Fruit fly (Drosophila melanogaster) whole organism, embryonic: ENCODE data around the gene lawc.

Experiments used
- Bgb ChIP-seq: fragments of 200-800 bp; sonication (Bioruptor generic); IDR thresholded peaks from 2 replicates; pipeline ENCODE4 v1.3.6; 2022; ENCODE audit warnings: missing biosample characterization, missing genetic modification characterization; ENCODE audit not compliant: partially characterized antibody
- CG11093 ChIP-seq: fragments of 200-800 bp; sonication (Bioruptor generic); IDR thresholded peaks from 3 replicates; pipeline ENCODE4 v1.3.6; 2022; ENCODE audit warnings: missing biosample characterization, missing genetic modification characterization
- CG11398 ChIP-seq: fragments of 200-800 bp; sonication (Bioruptor generic); optimal IDR thresholded peaks from 2 replicates; lab custom pipeline; 2016; ENCODE audit warnings: missing biosample characterization, missing genetic modification characterization
- CG12219 ChIP-seq: fragments of 200-800 bp; sonication (Bioruptor generic); optimal IDR thresholded peaks from 3 replicates; lab custom pipeline; 2018; ENCODE audit warnings: missing biosample characterization, mild to moderate bottlenecking, missing genetic modification characterization
- CG12299 ChIP-seq: fragments of 200-800 bp; sonication (Bioruptor generic); optimal IDR thresholded peaks from 2 replicates; lab custom pipeline; 2018; ENCODE audit warnings: missing biosample characterization, mild to moderate bottlenecking, missing genetic modification characterization
- CG12391 ChIP-seq: fragments of 200-800 bp; sonication (Bioruptor generic); optimal IDR thresholded peaks from 3 replicates; lab custom pipeline; 2018; ENCODE audit warnings: missing biosample characterization, mild to moderate bottlenecking, missing genetic modification characterization, moderate library complexity
- CG14860 ChIP-seq: fragments of 200-800 bp; sonication (Bioruptor generic); IDR thresholded peaks from 3 replicates; pipeline ENCODE4 v1.3.6; 2022; ENCODE audit warnings: missing biosample characterization, missing genetic modification characterization; ENCODE audit not compliant: partially characterized antibody
- CG15696 ChIP-seq: fragments of 200-800 bp; sonication (Bioruptor generic); optimal IDR thresholded peaks from 2 replicates; lab custom pipeline; 2019; ENCODE audit warnings: missing biosample characterization, mild to moderate bottlenecking, missing genetic modification characterization, moderate library complexity
- CG16813 ChIP-seq: fragments of 200-800 bp; sonication (Bioruptor generic); IDR thresholded peaks from 3 replicates; pipeline ENCODE4 v1.3.6; 2022; ENCODE audit warnings: missing biosample characterization, missing genetic modification characterization; ENCODE audit not compliant: partially characterized antibody
- CG17912 ChIP-seq: fragments of 200-800 bp; sonication (Bioruptor generic); optimal IDR thresholded peaks from 2 replicates; lab custom pipeline; 2018; ENCODE audit warnings: missing biosample characterization, mild to moderate bottlenecking, missing genetic modification characterization
- CG18011 ChIP-seq: fragments of 200-800 bp; sonication (Bioruptor generic); optimal IDR thresholded peaks from 2 replicates; lab custom pipeline; 2017; ENCODE audit warnings: missing biosample characterization, missing genetic modification characterization, mild to moderate bottlenecking, moderate library complexity, missing genotype
- CG18764 ChIP-seq: fragments of 200-800 bp; sonication (Bioruptor generic); optimal IDR thresholded peaks from 3 replicates; lab custom pipeline; 2016; ENCODE audit warnings: missing biosample characterization, missing genetic modification characterization
- CG30020 ChIP-seq: fragments of 200-800 bp; optimal IDR thresholded peaks from 2 replicates; lab custom pipeline; 2019; ENCODE audit warnings: missing biosample characterization, mild to moderate bottlenecking, missing genetic modification characterization, moderate library complexity
- CG34224 ChIP-seq: fragments of 200-800 bp; sonication (Bioruptor generic); IDR thresholded peaks from 3 replicates; pipeline ENCODE4 v1.3.6; 2022; ENCODE audit warnings: missing biosample characterization, missing genetic modification characterization; ENCODE audit not compliant: partially characterized antibody
- CG4404 ChIP-seq: fragments of 200-800 bp; sonication (Bioruptor generic); IDR thresholded peaks from 2 replicates; pipeline ENCODE4 v1.3.6; 2022; ENCODE audit warnings: missing biosample characterization, missing genetic modification characterization
- CG6272 ChIP-seq: fragments of 200-800 bp; sonication (Bioruptor generic); IDR thresholded peaks from 2 replicates; pipeline ENCODE4 v1.3.6; 2022; ENCODE audit warnings: missing biosample characterization, missing genetic modification characterization
- CG6654 ChIP-seq: fragments of 200-800 bp; sonication (Bioruptor generic); optimal IDR thresholded peaks from 2 replicates; lab custom pipeline; 2017; ENCODE audit warnings: missing biosample characterization, mild to moderate bottlenecking, missing genetic modification characterization
- CG6765 ChIP-seq: fragments of 200-800 bp; sonication (Bioruptor generic); optimal IDR thresholded peaks from 3 replicates; lab custom pipeline; 2017; ENCODE audit warnings: missing biosample characterization, mild to moderate bottlenecking, missing genetic modification characterization
- CG6854 ChIP-seq: fragments of 200-800 bp; sonication (Bioruptor generic); optimal IDR thresholded peaks from 3 replicates; lab custom pipeline; 2017; ENCODE audit warnings: missing biosample characterization, mild to moderate bottlenecking, missing genetic modification characterization
- Deaf1 ChIP-seq: fragments of 200-800 bp; optimal IDR thresholded peaks from 3 replicates; lab custom pipeline; 2019; ENCODE audit warnings: missing biosample characterization, mild to moderate bottlenecking, missing genetic modification characterization, moderate library complexity
- Fer1 ChIP-seq: fragments of 200-800 bp; sonication (Bioruptor generic); optimal IDR thresholded peaks from 2 replicates; lab custom pipeline; 2017; ENCODE audit warnings: missing biosample characterization, mild to moderate bottlenecking, missing genetic modification characterization
- Hr51 ChIP-seq, 2 experiments: fragments of 200-800 bp; sonication (Bioruptor generic); optimal IDR thresholded peaks; 2 replicates in 1 of 2; 3 replicates in 1 of 2; lab custom pipeline; 2016 to 2018; ENCODE audit warnings: missing biosample characterization in 2 of 2, missing genetic modification characterization in 2 of 2, mild to moderate bottlenecking in 1 of 2, moderate library complexity in 1 of 2
- Kr ChIP-seq: fragments of 200-800 bp; sonication (Bioruptor generic); optimal IDR thresholded peaks from 2 replicates; lab custom pipeline; 2017; ENCODE audit warnings: missing biosample characterization, mild to moderate bottlenecking, missing genetic modification characterization
- Lhr ChIP-seq: fragments of 200-800 bp; sonication (Bioruptor generic); optimal IDR thresholded peaks from 3 replicates; lab custom pipeline; 2017; ENCODE audit warnings: mild to moderate bottlenecking, missing biosample characterization, missing genetic modification reagents, missing genetic modification characterization
- MTF-1 ChIP-seq: fragments of 200-800 bp; sonication (Bioruptor generic); optimal IDR thresholded peaks from 2 replicates; lab custom pipeline; 2018; ENCODE audit warnings: missing biosample characterization, mild to moderate bottlenecking, missing genetic modification characterization, borderline replicate concordance
- Med ChIP-seq: fragments of 200-800 bp; sonication (Bioruptor generic); peaks from one replicate; lab custom pipeline; 2016; ENCODE audit warnings: missing biosample characterization, missing genetic modification characterization, mild to moderate bottlenecking, inconsistent platforms, moderate library complexity
- NC2β ChIP-seq: fragments of 200-800 bp; sonication (Bioruptor generic); optimal IDR thresholded peaks from 2 replicates; lab custom pipeline; 2016; ENCODE audit warnings: missing biosample characterization, missing genetic modification characterization
- Optix ChIP-seq: fragments of 200-800 bp; sonication (Bioruptor generic); IDR thresholded peaks from 3 replicates; pipeline ENCODE4 v1.3.6; 2022; ENCODE audit warnings: missing biosample characterization, missing genetic modification characterization
- Pdp1 ChIP-seq, 2 experiments: fragments of 200-800 bp; sonication (Bioruptor generic); optimal IDR thresholded peaks; 3 replicates each; lab custom pipeline; 2016; ENCODE audit warnings: missing biosample characterization in 2 of 2, missing genetic modification characterization in 2 of 2, mild to moderate bottlenecking in 1 of 2, moderate library complexity in 1 of 2
- Side ChIP-seq: fragments of 200-800 bp; sonication (Bioruptor generic); optimal IDR thresholded peaks from 2 replicates; lab custom pipeline; 2016; ENCODE audit warnings: missing biosample characterization, missing genetic modification characterization
- Sox102F ChIP-seq: fragments of 200-800 bp; sonication (Bioruptor generic); optimal IDR thresholded peaks from 2 replicates; lab custom pipeline; 2018; ENCODE audit warnings: missing biosample characterization, mild to moderate bottlenecking, missing genetic modification characterization, moderate library complexity
- Vsx1 ChIP-seq: fragments of 200-800 bp; sonication (Bioruptor generic); optimal IDR thresholded peaks from 2 replicates; lab custom pipeline; 2017; ENCODE audit warnings: missing biosample characterization, mild to moderate bottlenecking, missing genetic modification characterization, missing genetic modification reagents
- bigmax ChIP-seq: fragments of 200-800 bp; sonication (Bioruptor generic); optimal IDR thresholded peaks from 2 replicates; lab custom pipeline; 2018; ENCODE audit warnings: missing biosample characterization, mild to moderate bottlenecking, missing genetic modification characterization
- cas ChIP-seq: fragments of 200-800 bp; sonication (Bioruptor generic); IDR thresholded peaks from 2 replicates; pipeline ENCODE4 v1.3.6; 2022; ENCODE audit warnings: missing biosample characterization, missing genetic modification characterization
- chm ChIP-seq: fragments of 200-800 bp; sonication (Bioruptor generic); IDR thresholded peaks from 2 replicates; pipeline ENCODE4 v1.3.6; 2022; ENCODE audit warnings: missing biosample characterization, missing genetic modification characterization
- crol ChIP-seq: fragments of 200-800 bp; sonication (Bioruptor generic); IDR thresholded peaks from 2 replicates; pipeline ENCODE4 v1.3.6; 2022; ENCODE audit warnings: missing biosample characterization, missing genetic modification characterization
- eve ChIP-seq, 2 experiments: fragments of >200 bp; optimal IDR thresholded peaks; 2 replicates each; lab custom pipeline; 2017; ENCODE audit warnings: missing biosample characterization in 2 of 2, missing genetic modification characterization in 2 of 2
- fd102C ChIP-seq: fragments of 200-800 bp; sonication (Bioruptor generic); optimal IDR thresholded peaks from 2 replicates; lab custom pipeline; 2018; ENCODE audit warnings: missing biosample characterization, mild to moderate bottlenecking, missing genetic modification characterization, moderate library complexity
- gce ChIP-seq: fragments of 200-800 bp; sonication (Bioruptor generic); IDR thresholded peaks from 3 replicates; pipeline ENCODE4 v1.3.6; 2022; ENCODE audit warnings: missing biosample characterization, missing genetic modification characterization
- her ChIP-seq: fragments of 200-800 bp; sonication (Bioruptor generic); optimal IDR thresholded peaks from 2 replicates; lab custom pipeline; 2016; ENCODE audit warnings: missing biosample characterization, missing genetic modification characterization
- hkb ChIP-seq, 2 experiments: fragments of 200-800 bp in 1 of 2; fragments of >200 bp in 1 of 2; sonication (Bioruptor generic) in 1 of 2; IDR thresholded peaks in 1 of 2; optimal IDR thresholded peaks in 1 of 2; 2 replicates each; pipeline versions ENCODE4 v1.3.6 to Lab custom; 2017 to 2022; ENCODE audit warnings: missing biosample characterization in 1 of 2, missing genetic modification characterization in 1 of 2
- ranshi ChIP-seq: fragments of 200-800 bp; sonication (Bioruptor generic); IDR thresholded peaks from 2 replicates; pipeline ENCODE4 v1.3.6; 2022; ENCODE audit warnings: missing biosample characterization, missing genetic modification characterization
- seq ChIP-seq: fragments of 200-800 bp; sonication (Bioruptor generic); IDR thresholded peaks from 2 replicates; pipeline ENCODE4 v1.3.6; 2022; ENCODE audit warnings: missing biosample characterization, missing genetic modification characterization
- sima ChIP-seq: fragments of 200-800 bp; sonication (Bioruptor generic); optimal IDR thresholded peaks from 2 replicates; lab custom pipeline; 2016; ENCODE audit warnings: missing biosample characterization, missing genetic modification characterization
- sisA ChIP-seq: fragments of 200-800 bp; sonication (Bioruptor generic); IDR thresholded peaks from 2 replicates; pipeline ENCODE4 v1.3.6; 2022; ENCODE audit warnings: missing biosample characterization, missing genetic modification characterization
- sqz ChIP-seq: fragments of 200-800 bp; sonication (Bioruptor generic); optimal IDR thresholded peaks from 3 replicates; lab custom pipeline; 2018; ENCODE audit warnings: missing biosample characterization, mild to moderate bottlenecking, missing genetic modification characterization
- tap ChIP-seq: fragments of 200-800 bp; optimal IDR thresholded peaks from 3 replicates; lab custom pipeline; 2019; ENCODE audit warnings: missing biosample characterization, mild to moderate bottlenecking, missing genetic modification characterization, moderate library complexity
- tin ChIP-seq: fragments of 200-800 bp; sonication (Bioruptor generic); optimal IDR thresholded peaks from 3 replicates; lab custom pipeline; 2016; ENCODE audit warnings: missing biosample characterization, missing genetic modification characterization
- vnd ChIP-seq: fragments of 200-800 bp; sonication (Bioruptor generic); IDR thresholded peaks from 3 replicates; pipeline ENCODE4 v1.3.6; 2022; ENCODE audit warnings: missing biosample characterization, missing genetic modification characterization; ENCODE audit not compliant: partially characterized antibody
- yki ChIP-seq: fragments of >200 bp; optimal IDR thresholded peaks from 3 replicates; lab custom pipeline; 2018

lawc gene

dm6 chrX:8411532-8411960 is at the start of gene lawc (continued):
- TF ChIP-seq hkb (optimal IDR thresholded peaks at IDR 0.05; lab: Kevin White, UChicago), result no peak
- TF ChIP-seq hkb (GFP tag; IDR thresholded peaks at IDR 0.05; lab: Robert Waterston, UW), result peak; percentile 64
- TF ChIP-seq Deaf1 (tag; lab: Kevin White, UChicago), result peak; percentile 68
- TF ChIP-seq CG16813 (GFP tag; lab: Robert Waterston, UW), result no peak
- no peak for TF ChIP-seq CG18764
- TF ChIP-seq chm (GFP tag; lab: Robert Waterston, UW), result peak; percentile 94
- TF ChIP-seq CG30020 (tag; lab: Kevin White, UChicago), result no peak
- TF ChIP-seq CG12299 (tag; lab: Kevin White, UChicago), result peak; percentile 44
- TF ChIP-seq Optix (GFP tag; lab: Robert Waterston, UW), result peak; percentile 44; the same call in 1 of the 3 replicates
- TF ChIP-seq ranshi (GFP tag; lab: Robert Waterston, UW), result peak; percentile 56; the same call in 1 of the 2 replicates
- no peak for TF ChIP-seq Hr51 (GFP tag; optimal IDR thresholded peaks at IDR 0.05; lab: Kevin White, UChicago)
- TF ChIP-seq vnd (GFP tag; lab: Robert Waterston, UW), result no peak
- peak; percentile 25; the same call in 1 of the 3 replicates for TF ChIP-seq gce (GFP tag; lab: Robert Waterston, UW)
- peak; percentile 56; the same call in 1 of the 2 replicates for TF ChIP-seq Bgb (GFP tag; lab: Robert Waterston, UW)
- peak; percentile 54 for TF ChIP-seq CG12219 (GFP tag; lab: Kevin White, UChicago)
- TF ChIP-seq NC2β (GFP tag; lab: Kevin White, UChicago), result peak; percentile 12
- no peak for TF ChIP-seq sima (GFP tag; lab: Kevin White, UChicago)
- no peak for TF ChIP-seq CG15696 (tag; lab: Kevin White, UChicago)
- TF ChIP-seq tap (tag; lab: Kevin White, UChicago), result peak; percentile 7
- TF ChIP-seq Side (GFP tag; lab: Kevin White, UChicago), result peak; percentile 44
- TF ChIP-seq sqz, result peak; percentile 38
- TF ChIP-seq CG11398 (GFP tag; lab: Kevin White, UChicago), result no peak
- peak in 1 of 2 experiments; percentile 49 for TF ChIP-seq Pdp1 (GFP tag; optimal IDR thresholded peaks at IDR 0.05; lab: Kevin White, UChicago)
- peak; percentile 84 for TF ChIP-seq CG6765
- no peak for TF ChIP-seq CG17912 (GFP tag; lab: Kevin White, UChicago)
- TF ChIP-seq crol (GFP tag; lab: Robert Waterston, UW), result peak; percentile 93
- TF ChIP-seq eve (GFP tag; optimal IDR thresholded peaks at IDR 0.05; lab: Kevin White, UChicago), result no peak
- no peak for TF ChIP-seq CG6654
- peak; percentile 80 for TF ChIP-seq Fer1 (GFP tag; lab: Kevin White, UChicago)
- no peak for TF ChIP-seq CG12391 (tag; lab: Kevin White, UChicago)
- TF ChIP-seq CG4404 (GFP tag; lab: Robert Waterston, UW), result no peak
- peak; percentile 20 for TF ChIP-seq her (GFP tag; lab: Kevin White, UChicago)
- TF ChIP-seq CG11093 (GFP tag; lab: Robert Waterston, UW), result no peak
- TF ChIP-seq CG6272, result no peak
- TF ChIP-seq yki (lab: Kevin White, UChicago), result no peak
- no peak for TF ChIP-seq Vsx1 (GFP tag; lab: Kevin White, UChicago)
- no peak for TF ChIP-seq Kr (GFP tag; lab: Kevin White, UChicago)
- TF ChIP-seq CG14860 (GFP tag; lab: Robert Waterston, UW), result no peak
- TF ChIP-seq Sox102F (GFP tag; lab: Kevin White, UChicago), result no peak
- TF ChIP-seq seq (GFP tag; lab: Robert Waterston, UW), result peak; percentile 50; the same call in 1 of the 2 replicates
- no peak for TF ChIP-seq sisA (GFP tag; lab: Robert Waterston, UW)
- no peak for TF ChIP-seq bigmax (GFP tag; lab: Kevin White, UChicago)
- peak; percentile 44 for TF ChIP-seq CG34224 (GFP tag; lab: Robert Waterston, UW)
- peak; percentile 89 for TF ChIP-seq Med (GFP tag; lab: Kevin White, UChicago)
- TF ChIP-seq cas (GFP tag; lab: Robert Waterston, UW), result peak; percentile 35; the same call in 1 of the 2 replicates
- peak; percentile 34 for TF ChIP-seq MTF-1 (GFP tag; lab: Kevin White, UChicago)
- TF ChIP-seq CG18011 (GFP tag; lab: Kevin White, UChicago), result no peak
- peak; percentile 73 for TF ChIP-seq CG6854
- peak; percentile 10 for TF ChIP-seq tin (GFP tag; lab: Kevin White, UChicago)
- TF ChIP-seq Lhr (GFP tag; lab: Kevin White, UChicago), result no peak
- no peak for TF ChIP-seq fd102C (GFP tag; lab: Kevin White, UChicago)
